Worm (Caenorhabditis elegans) whole organism, midembryonic: ENCODE measurements around the gene ZK1248.15.

ENCODE experiments used
- T22C8.4 ChIP-seq: fragments of 200-800 bp; sonication (Bioruptor generic); IDR thresholded peaks from 2 replicates; pipeline ENCODE4 v1.3.6; 2022; ENCODE audit warnings: missing genetic modification characterization, missing compliant biosample characterization
- ref-1 ChIP-seq: fragments of 200-800 bp; sonication (Bioruptor generic); conservative IDR thresholded peaks from 2 replicates; pipeline ENCODE4 v1.3.6; 2022; ENCODE audit warnings: missing genetic modification reagents, missing genetic modification characterization, missing compliant biosample characterization
- tab-1 ChIP-seq: fragments of 200-800 bp; sonication (Bioruptor generic); IDR thresholded peaks from 2 replicates; pipeline ENCODE4 v1.3.6; 2022; ENCODE audit warnings: missing genetic modification characterization, missing compliant biosample characterization
- ztf-23 ChIP-seq: fragments of 200-800 bp; sonication (Bioruptor generic); IDR thresholded peaks from 2 replicates; pipeline ENCODE4 v1.3.6; 2022; ENCODE audit warnings: missing genetic modification reagents, missing genetic modification characterization, missing compliant biosample characterization

DNA sequence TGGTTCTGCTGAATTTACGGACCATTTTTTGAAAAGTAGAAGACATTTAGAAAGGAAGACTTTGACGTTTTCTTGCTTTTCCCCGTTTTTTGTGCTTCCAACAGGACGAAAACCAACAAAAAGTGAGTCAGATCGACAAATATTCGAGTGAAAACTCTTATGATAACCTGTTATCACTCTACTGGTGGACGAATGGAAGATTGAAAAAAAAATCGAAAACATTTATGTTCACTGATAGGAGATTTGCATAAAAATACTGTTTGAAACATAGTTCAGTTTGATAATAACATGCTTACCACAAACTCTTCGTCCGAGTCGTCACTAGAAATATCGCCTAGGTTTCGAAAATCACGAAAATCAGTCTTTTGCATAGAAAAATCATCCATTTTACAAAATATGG, 34.1 kb upstream of the ZK1248.15 start:
- TF ChIP-seq T22C8.4 (GFP tag; lab: Robert Waterston, UW) (no peak), ref-1 (GFP tag; lab: Robert Waterston, UW) (no peak), tab-1 (GFP tag; lab: Robert Waterston, UW) (no peak), ztf-23 (GFP tag; lab: Robert Waterston, UW) (no peak)
